Worm (Caenorhabditis elegans) whole organism, L4/young adult: ENCODE results near the gene clec-163.
"Not testable (repeated sequence)": the region's sequence is repeated elsewhere in the genome, so short reads cannot be mapped to it uniquely, and the experiment has no call there.

ENCODE experiments used
- W03F9.2 ChIP-seq: fragments of 150-350 bp; optimal IDR thresholded peaks from 2 replicates; lab custom pipeline; 2014; ENCODE audit warnings: missing biosample characterization, missing genetic modification characterization
- dao-5 ChIP-seq: sonication (generic microtip); optimal IDR thresholded peaks from 2 replicates; lab custom pipeline; 2016; ENCODE audit warnings: missing genotype, missing genetic modification characterization, moderate library complexity, missing compliant biosample characterization
- him-1 ChIP-seq: sonication (generic microtip); optimal IDR thresholded peaks from 2 replicates; lab custom pipeline; 2016; ENCODE audit warnings: missing genotype, missing genetic modification reagents, missing genetic modification characterization, missing compliant biosample characterization

DNA sequence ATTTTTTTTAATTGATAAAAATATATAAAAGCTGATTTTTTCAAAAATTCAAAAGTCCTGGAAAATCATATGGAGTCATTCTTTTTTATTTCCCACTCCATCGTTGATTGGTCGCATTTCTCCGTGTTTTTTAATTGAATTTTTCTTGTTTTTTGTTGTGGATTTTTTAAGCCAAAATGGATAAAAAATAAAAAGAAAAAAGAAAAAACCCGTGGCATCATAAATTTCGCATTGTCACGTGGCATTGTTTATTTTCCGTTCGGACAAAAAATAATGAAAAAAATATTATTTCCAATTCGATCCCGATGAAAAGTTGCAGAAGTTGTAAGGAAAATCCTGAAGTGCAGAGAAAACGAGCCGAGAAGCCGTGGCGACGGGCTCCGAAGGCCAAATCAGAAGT, 11.5 kb downstream of the clec-163 start, which contains the start of gene klp-7:
- not testable (repeated sequence) for TF ChIP-seq him-1, dao-5, W03F9.2 (tag; lab: Kevin White, UChicago)
